Fruit fly (Drosophila melanogaster): Measurements from ENCODE around the gene CG17931.

The CG17931 gene

dm6 chr3R:16349111-16349655 is 10.1 kb downstream of the CG17931 start, which contains the start of the genes CG14879 and Manf (continued):
- TF ChIP-seq CG12155 (GFP tag; optimal IDR thresholded peaks at IDR 0.05) (no peak), ro (GFP tag; IDR thresholded peaks at IDR 0.05) (no peak), wor (GFP tag; IDR thresholded peaks at IDR 0.05) (no peak), CG2875 (GFP tag; optimal IDR thresholded peaks at IDR 0.05) (no peak), Camta (GFP tag; optimal IDR thresholded peaks at IDR 0.05) (no peak), Jarid2 (GFP tag; optimal IDR thresholded peaks at IDR 0.05) (peak; percentile 76), hkb (optimal IDR thresholded peaks at IDR 0.05) (no peak), hkb (GFP tag; IDR thresholded peaks at IDR 0.05) (no peak), inv (GFP tag; IDR thresholded peaks at IDR 0.05; ENCODE audit: partially characterized antibody) (no peak), hb (GFP tag; IDR thresholded peaks at IDR 0.05; ENCODE audit: partially characterized antibody) (no peak), chinmo (GFP tag; IDR thresholded peaks at IDR 0.05; ENCODE audit: partially characterized antibody) (peak; percentile 67; the same call in 2 of the 4 replicates), knrl (GFP tag; IDR thresholded peaks at IDR 0.05; ENCODE audit: partially characterized antibody) (no peak), CG32767 (GFP tag; IDR thresholded peaks at IDR 0.05) (no peak), CG15601 (tag; optimal IDR thresholded peaks at IDR 0.05) (no peak), chn (GFP tag; optimal IDR thresholded peaks at IDR 0.05) (no peak), slou (GFP tag; optimal IDR thresholded peaks at IDR 0.05) (no peak), CG10366 (GFP tag; IDR thresholded peaks at IDR 0.05) (no peak), bsh (GFP tag; optimal IDR thresholded peaks at IDR 0.05) (no peak), pros (GFP tag; optimal IDR thresholded peaks at IDR 0.05) (no peak), CG11695 (GFP tag; IDR thresholded peaks at IDR 0.05) (no peak), Hr51 (GFP tag; optimal IDR thresholded peaks at IDR 0.05) (no peak), toy (GFP tag; IDR thresholded peaks at IDR 0.05) (no peak), bab2 (GFP tag; optimal IDR thresholded peaks at IDR 0.05) (no peak), CG13624 (GFP tag; optimal IDR thresholded peaks at IDR 0.05) (peak; percentile 27), ci (GFP tag; IDR thresholded peaks at IDR 0.05) (peak; percentile 61; the same call in 1 of the 3 replicates), CG9727 (GFP tag; optimal IDR thresholded peaks at IDR 0.05) (peak; percentile 19), CG12391 (tag; optimal IDR thresholded peaks at IDR 0.05) (peak; percentile 16), NFAT (GFP tag; IDR thresholded peaks at IDR 0.05) (no peak), chm (GFP tag; IDR thresholded peaks at IDR 0.05) (no peak), D19B (GFP tag; optimal IDR thresholded peaks at IDR 0.05) (no peak), dmrt11E (tag; optimal IDR thresholded peaks at IDR 0.05) (no peak), trh (GFP tag; optimal IDR thresholded peaks at IDR 0.05) (no peak), PHDP (tag; optimal IDR thresholded peaks at IDR 0.05) (no peak), CG4328 (GFP tag; optimal IDR thresholded peaks at IDR 0.05) (no peak), zfh2 (GFP tag; optimal IDR thresholded peaks at IDR 0.05) (no peak), Bteb2 (GFP tag; optimal IDR thresholded peaks at IDR 0.05) (no peak), ab (GFP tag; optimal IDR thresholded peaks at IDR 0.05) (no peak), Deaf1 (tag; optimal IDR thresholded peaks at IDR 0.05) (no peak), Opbp (GFP tag; IDR thresholded peaks at IDR 0.05; ENCODE audit: partially characterized antibody) (peak; percentile 69; the same call in 2 of the 3 replicates), her (GFP tag; optimal IDR thresholded peaks at IDR 0.05) (no peak), Ssrp (tag; optimal IDR thresholded peaks at IDR 0.05) (no peak), CG3163 (GFP tag; optimal IDR thresholded peaks at IDR 0.05) (no peak), vfl (GFP tag; optimal IDR thresholded peaks at IDR 0.05) (no peak), fd64A (GFP tag; optimal IDR thresholded peaks at IDR 0.05) (no peak), CG10979 (tag; optimal IDR thresholded peaks at IDR 0.05) (no peak), Fer2 (tag; optimal IDR thresholded peaks at IDR 0.05) (no peak), CG5245 (GFP tag; optimal IDR thresholded peaks at IDR 0.05) (no peak), CG7357 (GFP tag; IDR thresholded peaks at IDR 0.05) (no peak), HLHmδ (GFP tag; optimal IDR thresholded peaks at IDR 0.05) (peak; percentile 7), CG17328 (GFP tag; IDR thresholded peaks at IDR 0.05) (no peak), hbn (GFP tag; IDR thresholded peaks at IDR 0.05; ENCODE audit: partially characterized antibody) (peak; percentile 43)
